Worm (Caenorhabditis elegans) whole organism, L2 larva: ENCODE data around the gene glb-3.

ENCODE experiments used
- C34F6.9 ChIP-seq: fragments of 150-350 bp; optimal IDR thresholded peaks from 2 replicates; lab custom pipeline; 2014; ENCODE audit warnings: missing biosample characterization, missing genetic modification characterization
- F13H6.1 ChIP-seq: sonication (generic microtip); optimal IDR thresholded peaks from 2 replicates; lab custom pipeline; 2016; ENCODE audit warnings: missing genetic modification characterization, missing compliant biosample characterization
- R02D3.7 ChIP-seq: fragments of 150-350 bp; optimal IDR thresholded peaks from 2 replicates; lab custom pipeline; 2014; ENCODE audit warnings: missing biosample characterization, missing genetic modification characterization
- Y55F3AM.14 ChIP-seq: fragments of 200-800 bp; sonication (Bioruptor generic); optimal IDR thresholded peaks from 2 replicates; lab custom pipeline; 2018; ENCODE audit warnings: mild to moderate bottlenecking, missing genetic modification characterization, missing compliant biosample characterization
- alr-1 ChIP-seq: fragments of 150-350 bp; optimal IDR thresholded peaks from 2 replicates; lab custom pipeline; 2014; ENCODE audit warnings: missing biosample characterization, missing genetic modification characterization
- aly-2 ChIP-seq: fragments of 150-350 bp; optimal IDR thresholded peaks from 2 replicates; lab custom pipeline; 2014; ENCODE audit warnings: missing biosample characterization, missing genetic modification characterization
- blmp-1 ChIP-seq: sonication (generic microtip); optimal IDR thresholded peaks from 2 replicates; lab custom pipeline; 2017; ENCODE audit warnings: missing genetic modification characterization, mild to moderate bottlenecking, missing compliant biosample characterization, antibody characterized with exemption, moderate library complexity; ENCODE audit not compliant: insufficient read depth
- ceh-16 ChIP-seq: fragments of 150-350 bp; optimal IDR thresholded peaks from 2 replicates; lab custom pipeline; 2014; ENCODE audit warnings: missing biosample characterization, missing genetic modification characterization
- ceh-82 ChIP-seq: fragments of 150-350 bp; optimal IDR thresholded peaks from 2 replicates; lab custom pipeline; 2014; ENCODE audit warnings: missing biosample characterization, missing genetic modification characterization
- crh-2 ChIP-seq: sonication (generic microtip); optimal IDR thresholded peaks from 2 replicates; lab custom pipeline; 2017; ENCODE audit warnings: missing biosample characterization, missing genetic modification characterization
- dmd-4 ChIP-seq: sonication (generic microtip); optimal IDR thresholded peaks from 2 replicates; lab custom pipeline; 2017; ENCODE audit warnings: missing biosample characterization, missing genetic modification characterization
- egl-27 ChIP-seq: sonication (generic microtip); optimal IDR thresholded peaks from 3 replicates; lab custom pipeline; 2017; ENCODE audit warnings: missing biosample characterization, missing genetic modification reagents, missing genetic modification characterization
- elt-1 ChIP-seq: fragments of 150-350 bp; optimal IDR thresholded peaks from 2 replicates; lab custom pipeline; 2014; ENCODE audit warnings: missing biosample characterization, missing genetic modification characterization
- fos-1 ChIP-seq: fragments of 150-350 bp; optimal IDR thresholded peaks from 2 replicates; lab custom pipeline; 2014; ENCODE audit warnings: missing biosample characterization, missing genetic modification characterization
- gmeb-1 ChIP-seq: fragments of 150-350 bp; optimal IDR thresholded peaks from 2 replicates; lab custom pipeline; 2014; ENCODE audit warnings: missing biosample characterization, missing genetic modification characterization
- lin-11 ChIP-seq: fragments of 150-350 bp; sonication (generic microtip); optimal IDR thresholded peaks from 2 replicates; lab custom pipeline; 2014; ENCODE audit warnings: missing biosample characterization, missing genetic modification characterization, inconsistent platforms, mixed read lengths
- lin-13 ChIP-seq: fragments of 150-350 bp; optimal IDR thresholded peaks from 2 replicates; lab custom pipeline; 2014; ENCODE audit warnings: missing biosample characterization, missing genetic modification reagents, missing genetic modification characterization
- lsy-2 ChIP-seq, 2 experiments: fragments of 150-350 bp in 1 of 2; sonication (generic microtip) in 1 of 2; optimal IDR thresholded peaks; 2 replicates each; lab custom pipeline; 2014 to 2017; ENCODE audit warnings: missing biosample characterization in 2 of 2, missing genetic modification characterization in 2 of 2
- mab-5 ChIP-seq: fragments of 150-350 bp; optimal IDR thresholded peaks from 2 replicates; lab custom pipeline; 2014; ENCODE audit warnings: missing biosample characterization, missing genetic modification characterization
- mbf-1 ChIP-seq: sonication (generic microtip); optimal IDR thresholded peaks from 2 replicates; lab custom pipeline; 2017; ENCODE audit warnings: missing biosample characterization, missing genetic modification characterization
- mdl-1 ChIP-seq, 2 experiments: fragments of 150-350 bp in 1 of 2; sonication (generic microtip) in 1 of 2; optimal IDR thresholded peaks; 2 replicates each; lab custom pipeline; 2017; ENCODE audit warnings: missing biosample characterization in 2 of 2, missing genetic modification characterization in 2 of 2
- nhr-11 ChIP-seq: fragments of 150-350 bp; optimal IDR thresholded peaks from 2 replicates; lab custom pipeline; 2014; ENCODE audit warnings: missing biosample characterization, missing genetic modification characterization
- nhr-129 ChIP-seq: fragments of 150-350 bp; optimal IDR thresholded peaks from 2 replicates; lab custom pipeline; 2014; ENCODE audit warnings: missing biosample characterization, missing genetic modification characterization
- nhr-21 ChIP-seq: fragments of 150-350 bp; optimal IDR thresholded peaks from 2 replicates; lab custom pipeline; 2014; ENCODE audit warnings: missing biosample characterization, missing genetic modification characterization
- nhr-23 ChIP-seq: fragments of 150-350 bp; optimal IDR thresholded peaks from 2 replicates; lab custom pipeline; 2014; ENCODE audit warnings: missing biosample characterization, missing genetic modification reagents, missing genetic modification characterization
- nhr-25 ChIP-seq: fragments of 150-350 bp; sonication (generic microtip); optimal IDR thresholded peaks from 3 replicates; lab custom pipeline; 2014; ENCODE audit warnings: missing biosample characterization, missing genetic modification characterization
- nhr-77 ChIP-seq: fragments of 150-350 bp; optimal IDR thresholded peaks from 2 replicates; lab custom pipeline; 2014; ENCODE audit warnings: missing biosample characterization, missing genetic modification characterization
- peb-1 ChIP-seq: fragments of 150-350 bp; optimal IDR thresholded peaks from 2 replicates; lab custom pipeline; 2014; ENCODE audit warnings: missing biosample characterization, missing genetic modification characterization
- sem-4 ChIP-seq: fragments of 150-350 bp; optimal IDR thresholded peaks from 2 replicates; lab custom pipeline; 2014; ENCODE audit warnings: missing biosample characterization, missing genetic modification reagents, missing genetic modification characterization
- sma-3 ChIP-seq: sonication (generic microtip); optimal IDR thresholded peaks from 2 replicates; lab custom pipeline; 2016; ENCODE audit warnings: missing genetic modification reagents, missing genetic modification characterization, missing compliant biosample characterization
- sma-9 ChIP-seq, 2 experiments: fragments of 150-350 bp in 1 of 2; sonication (generic microtip) in 1 of 2; optimal IDR thresholded peaks; 2 replicates each; lab custom pipeline; 2014 to 2016; ENCODE audit warnings: missing genetic modification characterization in 2 of 2, mild to moderate bottlenecking in 1 of 2, missing biosample characterization in 1 of 2, missing compliant biosample characterization in 1 of 2, missing genetic modification reagents in 1 of 2, moderate library complexity in 1 of 2
- unc-39 ChIP-seq: fragments of 150-350 bp; optimal IDR thresholded peaks from 2 replicates; lab custom pipeline; 2014; ENCODE audit warnings: missing biosample characterization, missing genetic modification characterization
- unc-55 ChIP-seq: fragments of 150-350 bp; sonication (generic microtip); optimal IDR thresholded peaks from 3 replicates; lab custom pipeline; 2014; ENCODE audit warnings: missing biosample characterization, missing genetic modification reagents, missing genetic modification characterization
- unc-62 ChIP-seq: fragments of 150-350 bp; optimal IDR thresholded peaks from 2 replicates; lab custom pipeline; 2014; ENCODE audit warnings: missing biosample characterization, missing genetic modification reagents, missing genetic modification characterization
- zag-1 ChIP-seq: fragments of 150-350 bp; optimal IDR thresholded peaks from 2 replicates; lab custom pipeline; 2014; ENCODE audit warnings: missing biosample characterization, missing genetic modification characterization
- ztf-1 ChIP-seq: fragments of 200-800 bp; sonication (Bioruptor generic); conservative IDR thresholded peaks from 2 replicates; pipeline ENCODE4 v1.3.6; 2022; ENCODE audit warnings: missing genetic modification characterization, missing compliant biosample characterization
- ztf-4 ChIP-seq: fragments of 150-350 bp; optimal IDR thresholded peaks from 2 replicates; lab custom pipeline; 2014; ENCODE audit warnings: missing biosample characterization, missing genetic modification characterization

The glb-3 gene

DNA sequence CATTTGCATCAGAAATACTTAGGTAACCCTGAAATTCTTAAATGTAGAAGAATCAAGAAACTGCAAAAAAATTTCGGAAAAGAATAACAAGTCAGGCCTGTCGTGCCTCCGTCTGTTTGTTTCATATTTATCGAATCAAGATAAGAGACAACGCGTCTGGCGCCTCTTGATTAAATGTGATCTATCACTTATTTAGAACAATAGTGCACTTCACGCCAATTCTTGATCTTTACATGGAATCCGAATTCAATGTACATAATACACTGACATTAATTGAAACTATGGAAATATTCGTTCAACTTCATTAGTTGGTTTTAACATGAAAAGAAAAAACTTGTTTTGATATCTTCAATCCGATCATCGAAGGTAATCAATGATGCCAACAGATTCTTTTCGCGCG is 11.9 kb upstream of the glb-3 start, which contains the start of gene mboa-2 (continued):
- no peak for TF ChIP-seq Y55F3AM.14 (GFP tag; lab: Kevin White, UChicago)
- TF ChIP-seq ztf-4 (tag; lab: Kevin White, UChicago) = peak; percentile 56
- no peak for TF ChIP-seq R02D3.7
- TF ChIP-seq nhr-129 (tag; lab: Kevin White, UChicago) = peak; percentile 43
- TF ChIP-seq ceh-16 = no peak
- peak; percentile 50 for TF ChIP-seq crh-2 (tag; lab: Kevin White, UChicago)
- no peak for TF ChIP-seq nhr-21 (tag; lab: Kevin White, UChicago)
- peak; percentile 37 for TF ChIP-seq gmeb-1 (tag; lab: Kevin White, UChicago)
- no peak for TF ChIP-seq mdl-1 (tag; optimal IDR thresholded peaks at IDR 0.05; lab: Kevin White, UChicago)
- no peak for TF ChIP-seq alr-1

DNA sequence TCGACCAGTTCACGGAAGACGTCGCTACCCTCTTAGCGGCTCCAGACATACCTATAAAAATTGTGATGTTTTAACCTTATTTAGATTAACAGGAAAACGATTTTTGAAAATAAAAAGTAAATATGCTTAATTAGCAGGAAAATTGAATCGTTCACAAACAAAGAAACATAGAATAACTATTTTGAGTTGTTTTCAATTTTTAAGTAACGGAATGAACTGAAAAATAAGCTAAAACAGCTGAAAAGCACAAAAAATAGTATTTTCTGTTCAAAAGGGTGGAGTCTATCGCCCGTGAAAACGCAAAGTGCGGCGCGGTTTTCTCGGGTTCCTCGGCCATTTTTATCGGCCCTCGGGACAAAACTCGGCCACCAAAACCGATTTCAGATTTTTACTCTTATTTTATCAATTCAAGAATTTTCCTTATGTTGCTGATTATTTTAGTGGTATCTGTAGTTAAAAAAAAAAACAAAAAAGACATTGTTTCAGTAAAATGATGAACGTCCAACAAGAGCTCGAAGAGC is 10.5 kb upstream of the glb-3 start, which contains the start of the genes atp-5 and lmtr-3:
atp-5 (minus strand) TSS at position 51 of the 521 bp plus-strand sequence.
lmtr-3 (plus strand) TSS at position 370 of the 521 bp plus-strand sequence.
- TF ChIP-seq sma-3 (peak; percentile 65), aly-2 (tag; lab: Kevin White, UChicago) (no peak), gmeb-1 (tag; lab: Kevin White, UChicago) (peak; percentile 68), sem-4 (tag; lab: Kevin White, UChicago) (peak; percentile 2), egl-27 (tag; lab: Kevin White, UChicago) (no peak), lin-11 (tag; lab: Kevin White, UChicago) (peak; percentile 72), sma-9 (GFP tag; optimal IDR thresholded peaks at IDR 0.05; lab: Kevin White, UChicago) (peak; percentile 72), sma-9 (tag; optimal IDR thresholded peaks at IDR 0.05; lab: Kevin White, UChicago) (no peak), crh-2 (tag; lab: Kevin White, UChicago) (peak; percentile 67), nhr-129 (tag; lab: Kevin White, UChicago) (peak; percentile 67), C34F6.9 (peak; percentile 89), lin-13 (GFP tag; lab: Kevin White, UChicago) (peak; percentile 68), lsy-2 (tag; optimal IDR thresholded peaks at IDR 0.05; lab: Kevin White, UChicago) (peak; percentile 30 to 79), dmd-4 (tag; lab: Kevin White, UChicago) (no peak), fos-1 (peak; percentile 62), ceh-16 (no peak), elt-1 (tag; lab: Kevin White, UChicago) (no peak), nhr-25 (tag; lab: Kevin White, UChicago) (peak; percentile 65), unc-55 (GFP tag; lab: Kevin White, UChicago) (peak; percentile 89), zag-1 (tag; lab: Kevin White, UChicago) (no peak), F13H6.1 (tag; lab: Kevin White, UChicago) (peak; percentile 75)

ce11 chrV:11124922-11125321 is 9.5 kb upstream of the glb-3 start, which contains the start of gene C06H2.2:
Gene C06H2.2, plus strand, starts transcription at chrV:11125222.
- TF ChIP-seq nhr-77 (tag; lab: Kevin White, UChicago) (no peak), gmeb-1 (tag; lab: Kevin White, UChicago) (no peak), C34F6.9 (no peak), lin-11 (tag; lab: Kevin White, UChicago) (no peak), ceh-16 (no peak), zag-1 (tag; lab: Kevin White, UChicago) (no peak), crh-2 (tag; lab: Kevin White, UChicago) (no peak), blmp-1 (tag; lab: Kevin White, UChicago) (no peak)

DNA sequence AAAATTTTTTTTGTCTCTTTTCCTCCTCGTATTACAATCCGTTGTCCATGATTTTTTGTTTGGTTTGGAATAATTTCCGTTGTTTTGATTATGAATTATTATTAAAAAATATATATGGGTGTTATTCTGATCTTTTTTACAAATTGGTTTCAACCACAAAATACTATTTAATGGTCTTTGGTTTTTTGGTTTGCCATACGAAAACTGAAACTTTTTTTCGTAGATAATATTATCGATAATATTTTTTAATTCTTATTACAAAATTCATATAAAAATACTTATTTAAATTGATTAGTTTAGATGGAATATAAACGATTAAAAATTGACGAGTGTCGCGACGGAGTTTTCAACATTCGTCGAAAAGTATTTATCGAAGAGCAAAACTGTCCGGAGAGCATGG is 7.2 kb upstream of the glb-3 start, which contains the start of gene jmjd-5:
jmjd-5 (plus strand) TSS at position 301 of the 400 bp plus-strand sequence.
- TF ChIP-seq lsy-2 (tag; optimal IDR thresholded peaks at IDR 0.05; lab: Kevin White, UChicago) = no peak
- TF ChIP-seq nhr-23 = no peak
- no peak for TF ChIP-seq mab-5 (tag; lab: Kevin White, UChicago)
- TF ChIP-seq Y55F3AM.14 (GFP tag; lab: Kevin White, UChicago) = no peak
- no peak for TF ChIP-seq unc-39
- TF ChIP-seq gmeb-1 (tag; lab: Kevin White, UChicago) = no peak
- TF ChIP-seq sma-3 = no peak
- no peak for TF ChIP-seq crh-2 (tag; lab: Kevin White, UChicago)
- TF ChIP-seq, all 48 proteins: peak for 0

ce11 chrV:11131801-11132200 is 2.6 kb upstream of the glb-3 start:
- no peak for TF ChIP-seq peb-1 (tag; lab: Kevin White, UChicago)
- no peak for TF ChIP-seq F13H6.1 (tag; lab: Kevin White, UChicago)
- TF ChIP-seq unc-62 (GFP tag; lab: Kevin White, UChicago) = no peak
- no peak for TF ChIP-seq nhr-11 (tag; lab: Kevin White, UChicago)
- no peak for TF ChIP-seq fos-1
- no peak for TF ChIP-seq mbf-1
- TF ChIP-seq sem-4 (tag; lab: Kevin White, UChicago) = no peak
- no peak for TF ChIP-seq alr-1
- no peak for TF ChIP-seq elt-1 (tag; lab: Kevin White, UChicago)
- no peak for TF ChIP-seq ceh-82 (tag; lab: Kevin White, UChicago)
- no peak for TF ChIP-seq nhr-129 (tag; lab: Kevin White, UChicago)
- no peak for TF ChIP-seq unc-39
- TF ChIP-seq lin-13 (GFP tag; lab: Kevin White, UChicago) = no peak
- TF ChIP-seq ztf-1 (GFP tag; lab: Robert Waterston, UW) = no peak
- TF ChIP-seq, all 48 proteins: peak for 0
